Worm (Caenorhabditis elegans): Measurements from ENCODE around the gene F44E2.6.

DNA sequence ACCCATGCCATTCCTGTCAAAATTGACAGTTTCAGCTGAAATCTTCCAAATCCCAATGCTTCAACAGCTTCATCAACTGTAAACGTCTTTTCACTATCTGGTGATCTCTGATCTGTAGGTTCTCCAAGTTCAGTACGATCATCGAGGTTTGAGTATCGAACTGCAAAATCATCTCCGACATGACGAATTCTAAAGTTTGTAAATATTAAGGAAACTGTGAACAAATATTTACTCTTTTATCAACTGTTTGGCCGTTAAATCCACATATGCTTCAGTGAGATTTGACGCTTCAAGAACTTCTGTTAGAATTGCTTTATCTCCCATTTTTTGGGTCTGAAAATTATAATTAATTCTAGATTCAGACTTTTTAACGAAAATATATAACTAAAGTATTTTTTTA lies 40.1 kb upstream of the F44E2.6 start, which contains the start of gene svop-1:
- TF ChIP-seq ama-1 (optimal IDR thresholded peaks at IDR 0.05) = no peak
- no peak for TF ChIP-seq sdz-12 (GFP tag; optimal IDR thresholded peaks at IDR 0.05)
- TF ChIP-seq hif-1 (tag; optimal IDR thresholded peaks at IDR 0.05) = no peak
- no peak for TF ChIP-seq nhr-25 (tag; optimal IDR thresholded peaks at IDR 0.05; ENCODE audit: borderline replicate concordance, insufficient read depth)
- TF ChIP-seq zag-1 (tag; optimal IDR thresholded peaks at IDR 0.05) = no peak

All from whole organism, L4 larva.